Fruit fly (Drosophila melanogaster) whole organism, embryonic: Measurements from ENCODE around the gene CG17027.

ENCODE experiments used
- B-H1 ChIP-seq: fragments of 200-800 bp; sonication (Bioruptor generic); IDR thresholded peaks from 3 replicates; pipeline ENCODE4 v1.3.6; 2022; ENCODE audit warnings: missing biosample characterization, missing genetic modification characterization
- CG10543 ChIP-seq: fragments of 200-800 bp; sonication (Bioruptor generic); optimal IDR thresholded peaks from 3 replicates; lab custom pipeline; 2017; ENCODE audit warnings: missing biosample characterization, mild to moderate bottlenecking, missing genetic modification characterization, moderate library complexity
- CG11085 ChIP-seq: fragments of 200-800 bp; sonication (Bioruptor generic); IDR thresholded peaks from 2 replicates; pipeline ENCODE4 v1.3.6; 2022; ENCODE audit warnings: missing biosample characterization, missing genetic modification characterization
- CG11398 ChIP-seq: fragments of 200-800 bp; sonication (Bioruptor generic); optimal IDR thresholded peaks from 2 replicates; lab custom pipeline; 2016; ENCODE audit warnings: missing biosample characterization, missing genetic modification characterization
- CG13123 ChIP-seq: fragments of 200-800 bp; sonication (Bioruptor generic); optimal IDR thresholded peaks from 2 replicates; lab custom pipeline; 2016; ENCODE audit warnings: missing biosample characterization, missing genetic modification characterization
- CG13287 ChIP-seq: fragments of 200-800 bp; sonication (Bioruptor generic); IDR thresholded peaks from 2 replicates; pipeline ENCODE4 v1.3.6; 2022; ENCODE audit warnings: missing biosample characterization, missing genetic modification characterization; ENCODE audit not compliant: partially characterized antibody
- CG13296 ChIP-seq: fragments of 200-800 bp; sonication (Bioruptor generic); optimal IDR thresholded peaks from 3 replicates; lab custom pipeline; 2018; ENCODE audit warnings: missing biosample characterization, mild to moderate bottlenecking, missing genetic modification characterization
- CG13424 ChIP-seq: fragments of 200-800 bp; sonication (Bioruptor generic); optimal IDR thresholded peaks from 2 replicates; lab custom pipeline; 2019; ENCODE audit warnings: missing biosample characterization, mild to moderate bottlenecking, missing genetic modification characterization, moderate library complexity
- CG1603 ChIP-seq: fragments of 200-800 bp; sonication (Bioruptor generic); optimal IDR thresholded peaks from 2 replicates; lab custom pipeline; 2019; ENCODE audit warnings: missing biosample characterization, mild to moderate bottlenecking, missing genetic modification characterization, moderate library complexity
- CG1647 ChIP-seq: fragments of 200-800 bp; sonication (Bioruptor generic); optimal IDR thresholded peaks from 3 replicates; lab custom pipeline; 2016; ENCODE audit warnings: missing biosample characterization, missing genetic modification characterization
- CG16815 ChIP-seq: fragments of 200-800 bp; sonication (Bioruptor generic); optimal IDR thresholded peaks from 3 replicates; lab custom pipeline; 2017; ENCODE audit warnings: missing biosample characterization, mild to moderate bottlenecking, missing genetic modification characterization
- CG17612 ChIP-seq: fragments of 200-800 bp; sonication (Bioruptor generic); IDR thresholded peaks from 2 replicates; pipeline ENCODE4 v1.3.6; 2022; ENCODE audit warnings: missing biosample characterization, missing genetic modification characterization
- CG18011 ChIP-seq: fragments of 200-800 bp; sonication (Bioruptor generic); optimal IDR thresholded peaks from 2 replicates; lab custom pipeline; 2017; ENCODE audit warnings: missing biosample characterization, missing genetic modification characterization, mild to moderate bottlenecking, moderate library complexity, missing genotype
- CG2202 ChIP-seq: fragments of 200-800 bp; sonication (Bioruptor generic); optimal IDR thresholded peaks from 2 replicates; lab custom pipeline; 2018; ENCODE audit warnings: missing biosample characterization, mild to moderate bottlenecking, missing genetic modification characterization
- CG30020 ChIP-seq: fragments of 200-800 bp; optimal IDR thresholded peaks from 2 replicates; lab custom pipeline; 2019; ENCODE audit warnings: missing biosample characterization, mild to moderate bottlenecking, missing genetic modification characterization, moderate library complexity
- CG3065 ChIP-seq: fragments of 200-800 bp; sonication (Bioruptor generic); optimal IDR thresholded peaks from 2 replicates; lab custom pipeline; 2016; ENCODE audit warnings: missing biosample characterization, missing genetic modification characterization
- CG31441 ChIP-seq: fragments of 200-800 bp; sonication (Bioruptor generic); IDR thresholded peaks from 2 replicates; pipeline ENCODE4 v1.3.6; 2022; ENCODE audit warnings: missing biosample characterization, missing genetic modification characterization
- CG32532 ChIP-seq: fragments of 200-800 bp; sonication (Bioruptor generic); IDR thresholded peaks from 2 replicates; pipeline ENCODE4 v1.3.6; 2022; ENCODE audit warnings: missing biosample characterization, missing genetic modification characterization
- CG34224 ChIP-seq: fragments of 200-800 bp; sonication (Bioruptor generic); IDR thresholded peaks from 3 replicates; pipeline ENCODE4 v1.3.6; 2022; ENCODE audit warnings: missing biosample characterization, missing genetic modification characterization; ENCODE audit not compliant: partially characterized antibody
- CG5953 ChIP-seq: fragments of 200-800 bp; sonication (Bioruptor generic); IDR thresholded peaks from 2 replicates; pipeline ENCODE4 v1.3.6; 2022; ENCODE audit warnings: missing biosample characterization, missing genetic modification characterization
- CG6175 ChIP-seq: fragments of 200-800 bp; sonication (Bioruptor generic); IDR thresholded peaks from 3 replicates; pipeline ENCODE4 v1.3.6; 2022; ENCODE audit warnings: missing biosample characterization, missing genetic modification characterization
- CG6654 ChIP-seq: fragments of 200-800 bp; sonication (Bioruptor generic); optimal IDR thresholded peaks from 2 replicates; lab custom pipeline; 2017; ENCODE audit warnings: missing biosample characterization, mild to moderate bottlenecking, missing genetic modification characterization
- CG8924 ChIP-seq: fragments of 200-800 bp; optimal IDR thresholded peaks from 3 replicates; lab custom pipeline; 2019; ENCODE audit warnings: missing biosample characterization, mild to moderate bottlenecking, missing genetic modification characterization, moderate library complexity
- CG9215 ChIP-seq: fragments of 200-800 bp; sonication (Bioruptor generic); IDR thresholded peaks from 2 replicates; pipeline ENCODE4 v1.3.6; 2022; ENCODE audit warnings: missing biosample characterization, missing genetic modification characterization
- CG9437 ChIP-seq: fragments of 200-800 bp; sonication (Bioruptor generic); optimal IDR thresholded peaks from 2 replicates; lab custom pipeline; 2018; ENCODE audit warnings: missing biosample characterization, mild to moderate bottlenecking, missing genetic modification characterization
- CG9876 ChIP-seq: fragments of 200-800 bp; sonication (Bioruptor generic); optimal IDR thresholded peaks from 2 replicates; lab custom pipeline; 2016; ENCODE audit warnings: missing biosample characterization, missing genetic modification characterization
- Dll ChIP-seq: fragments of 200-800 bp; sonication (Bioruptor generic); IDR thresholded peaks from 4 replicates; pipeline ENCODE4 v1.3.6; 2022; ENCODE audit warnings: missing biosample characterization, missing genetic modification characterization; ENCODE audit not compliant: partially characterized antibody
- Elba2 ChIP-seq: fragments of 200-800 bp; sonication (Bioruptor generic); optimal IDR thresholded peaks from 3 replicates; lab custom pipeline; 2016; ENCODE audit warnings: missing biosample characterization, missing genetic modification characterization
- Ets97D ChIP-seq: fragments of 200-800 bp; sonication (Bioruptor generic); optimal IDR thresholded peaks from 3 replicates; lab custom pipeline; 2016; ENCODE audit warnings: missing biosample characterization, missing genetic modification characterization
- Fer1 ChIP-seq: fragments of 200-800 bp; sonication (Bioruptor generic); optimal IDR thresholded peaks from 2 replicates; lab custom pipeline; 2017; ENCODE audit warnings: missing biosample characterization, mild to moderate bottlenecking, missing genetic modification characterization
- Fer2 ChIP-seq: fragments of 200-800 bp; sonication (Bioruptor generic); optimal IDR thresholded peaks from 2 replicates; lab custom pipeline; 2018; ENCODE audit warnings: missing biosample characterization, mild to moderate bottlenecking, missing genetic modification characterization, moderate library complexity
- Hand ChIP-seq: fragments of 200-800 bp; sonication (Bioruptor generic); optimal IDR thresholded peaks from 2 replicates; lab custom pipeline; 2017; ENCODE audit warnings: mild to moderate bottlenecking, missing biosample characterization, missing genetic modification reagents, missing genetic modification characterization
- Lim3 ChIP-seq: fragments of 200-800 bp; sonication (Bioruptor generic); IDR thresholded peaks from 2 replicates; pipeline ENCODE4 v1.3.6; 2022; ENCODE audit warnings: missing biosample characterization, missing genetic modification characterization
- MESR4 ChIP-seq: fragments of 200-800 bp; sonication (Bioruptor generic); optimal IDR thresholded peaks from 2 replicates; lab custom pipeline; 2018; ENCODE audit warnings: missing biosample characterization, mild to moderate bottlenecking, missing genetic modification characterization, moderate library complexity
- NC2α ChIP-seq: fragments of 200-800 bp; sonication (Bioruptor generic); optimal IDR thresholded peaks from 2 replicates; lab custom pipeline; 2016; ENCODE audit warnings: missing biosample characterization, missing genetic modification characterization
- Opbp ChIP-seq: fragments of 200-800 bp; sonication (Bioruptor generic); IDR thresholded peaks from 3 replicates; pipeline ENCODE4 v1.3.6; 2022; ENCODE audit warnings: missing biosample characterization, missing genetic modification characterization; ENCODE audit not compliant: partially characterized antibody
- PHDP ChIP-seq: fragments of 200-800 bp; sonication (Bioruptor generic); optimal IDR thresholded peaks from 3 replicates; lab custom pipeline; 2018; ENCODE audit warnings: missing biosample characterization, mild to moderate bottlenecking, missing genetic modification characterization, moderate library complexity
- Rx ChIP-seq: fragments of 200-800 bp; sonication (Bioruptor generic); IDR thresholded peaks from 2 replicates; pipeline ENCODE4 v1.3.6; 2022; ENCODE audit warnings: missing biosample characterization, missing genetic modification characterization
- Sry-β ChIP-seq: fragments of 200-800 bp; sonication (Bioruptor generic); optimal IDR thresholded peaks from 2 replicates; lab custom pipeline; 2018; ENCODE audit warnings: missing biosample characterization, mild to moderate bottlenecking, missing genetic modification characterization, moderate library complexity
- ap ChIP-seq: fragments of 200-800 bp; sonication (Bioruptor generic); IDR thresholded peaks from 2 replicates; pipeline ENCODE4 v1.3.6; 2022; ENCODE audit warnings: missing biosample characterization, missing genetic modification characterization
- grau ChIP-seq: fragments of 200-800 bp; optimal IDR thresholded peaks from 3 replicates; lab custom pipeline; 2019; ENCODE audit warnings: missing biosample characterization, mild to moderate bottlenecking, missing genetic modification characterization, moderate library complexity
- inv ChIP-seq: fragments of 200-800 bp; sonication (Bioruptor generic); IDR thresholded peaks from 2 replicates; pipeline ENCODE4 v1.3.6; 2022; ENCODE audit warnings: missing biosample characterization, missing genetic modification characterization; ENCODE audit not compliant: partially characterized antibody
- jing ChIP-seq: fragments of 200-800 bp; sonication (Bioruptor generic); optimal IDR thresholded peaks from 2 replicates; lab custom pipeline; 2018; ENCODE audit warnings: missing biosample characterization, mild to moderate bottlenecking, missing genetic modification characterization
- pita ChIP-seq: fragments of 200-800 bp; sonication (Bioruptor generic); optimal IDR thresholded peaks from 2 replicates; lab custom pipeline; 2017; ENCODE audit warnings: missing biosample characterization, mild to moderate bottlenecking, missing genetic modification characterization
- salm ChIP-seq: fragments of 200-800 bp; sonication (Bioruptor generic); optimal IDR thresholded peaks from 2 replicates; lab custom pipeline; 2018; ENCODE audit warnings: missing biosample characterization, mild to moderate bottlenecking, missing genetic modification characterization
- sd ChIP-seq: fragments of 200-800 bp; sonication (Bioruptor generic); optimal IDR thresholded peaks from 3 replicates; lab custom pipeline; 2018; ENCODE audit warnings: missing biosample characterization, mild to moderate bottlenecking, missing genetic modification characterization, moderate library complexity
- sr ChIP-seq: fragments of 200-800 bp; sonication (Bioruptor generic); IDR thresholded peaks from 3 replicates; pipeline ENCODE4 v1.3.6; 2022; ENCODE audit warnings: missing biosample characterization, missing genetic modification characterization
- wor ChIP-seq: fragments of 200-800 bp; sonication (Bioruptor generic); IDR thresholded peaks from 2 replicates; pipeline ENCODE4 v1.3.6; 2022; ENCODE audit warnings: missing biosample characterization, missing genetic modification characterization
- zen2 ChIP-seq: fragments of 200-800 bp; sonication (Bioruptor generic); IDR thresholded peaks from 3 replicates; pipeline ENCODE4 v1.3.6; 2022; ENCODE audit warnings: missing biosample characterization, missing genetic modification characterization; ENCODE audit not compliant: partially characterized antibody

The CG17027 gene

dm6 chr3L:15967588-15968500 lies 12.1 kb upstream of the CG17027 start, which contains the start of the genes Brr2 and CG10516 (continued):
- TF ChIP-seq ap (peak; percentile 5; the same call in 1 of the 2 replicates), Hand (no peak), CG1647 (GFP tag; lab: Kevin White, UChicago) (no peak), NC2α (GFP tag; lab: Kevin White, UChicago) (no peak), Ets97D (GFP tag; lab: Kevin White, UChicago) (peak; percentile 66), CG18011 (GFP tag; lab: Kevin White, UChicago) (no peak), Sry-β (no peak), CG13123 (GFP tag; lab: Kevin White, UChicago) (no peak), CG6654 (no peak), sd (no peak), CG13287 (GFP tag; lab: Robert Waterston, UW) (peak; percentile 62), CG3065 (GFP tag; lab: Kevin White, UChicago) (no peak), pita (GFP tag; lab: Kevin White, UChicago) (no peak), CG2202 (no peak), Fer1 (GFP tag; lab: Kevin White, UChicago) (no peak), Rx (GFP tag; lab: Robert Waterston, UW) (no peak), CG16815 (GFP tag; lab: Kevin White, UChicago) (no peak), Fer2 (tag; lab: Kevin White, UChicago) (no peak), grau (no peak), CG11085 (GFP tag; lab: Robert Waterston, UW) (no peak), CG34224 (GFP tag; lab: Robert Waterston, UW) (peak; percentile 27; the same call in 1 of the 3 replicates), wor (GFP tag; lab: Robert Waterston, UW) (no peak), jing (GFP tag; lab: Kevin White, UChicago) (no peak), Elba2 (GFP tag; lab: Kevin White, UChicago) (no peak), sr (GFP tag; lab: Robert Waterston, UW) (no peak), CG32532 (GFP tag; lab: Robert Waterston, UW) (no peak), zen2 (GFP tag; lab: Robert Waterston, UW) (no peak), CG9876 (GFP tag; lab: Kevin White, UChicago) (no peak), Lim3 (no peak), CG11398 (GFP tag; lab: Kevin White, UChicago) (no peak), B-H1 (no peak), CG6175 (no peak), MESR4 (GFP tag; lab: Kevin White, UChicago) (peak; percentile 38), CG9215 (GFP tag; lab: Robert Waterston, UW) (no peak), CG10543 (GFP tag; lab: Kevin White, UChicago) (peak; percentile 36), PHDP (tag; lab: Kevin White, UChicago) (no peak), CG13424 (tag; lab: Kevin White, UChicago) (peak; percentile 49), Opbp (no peak), CG9437 (GFP tag; lab: Kevin White, UChicago) (peak; percentile 7), CG1603 (tag; lab: Kevin White, UChicago) (no peak), CG17612 (GFP tag; lab: Robert Waterston, UW) (no peak), Dll (GFP tag; lab: Robert Waterston, UW) (peak; percentile 51; the same call in 2 of the 4 replicates), CG8924 (tag; lab: Kevin White, UChicago) (peak; percentile 23), inv (GFP tag; lab: Robert Waterston, UW) (no peak), CG5953 (GFP tag; lab: Robert Waterston, UW) (no peak), CG31441 (GFP tag; lab: Robert Waterston, UW) (peak; percentile 73), CG13296 (GFP tag; lab: Kevin White, UChicago) (no peak), CG30020 (tag; lab: Kevin White, UChicago) (peak; percentile 57), salm (tag; lab: Kevin White, UChicago) (no peak)
